Worm (Caenorhabditis elegans) whole organism, mixed stage, embryonic: ENCODE results near the gene C34C6.3.

Experiments used
- flh-1 ChIP-seq: fragments of 200-800 bp; sonication (Bioruptor generic); optimal IDR thresholded peaks from 2 replicates; lab custom pipeline; 2018; ENCODE audit warnings: mild to moderate bottlenecking, missing genetic modification characterization, moderate library complexity, missing compliant biosample characterization
- nhr-12 ChIP-seq: fragments of 150-350 bp; optimal IDR thresholded peaks from 2 replicates; lab custom pipeline; 2014; ENCODE audit warnings: missing biosample characterization, missing genetic modification characterization
- nhr-28 ChIP-seq: fragments of 150-350 bp; optimal IDR thresholded peaks from 2 replicates; lab custom pipeline; 2014; ENCODE audit warnings: missing biosample characterization, missing genetic modification characterization
- unc-39 ChIP-seq: fragments of 150-350 bp; optimal IDR thresholded peaks from 2 replicates; lab custom pipeline; 2014; ENCODE audit warnings: missing biosample characterization, missing genetic modification characterization

DNA sequence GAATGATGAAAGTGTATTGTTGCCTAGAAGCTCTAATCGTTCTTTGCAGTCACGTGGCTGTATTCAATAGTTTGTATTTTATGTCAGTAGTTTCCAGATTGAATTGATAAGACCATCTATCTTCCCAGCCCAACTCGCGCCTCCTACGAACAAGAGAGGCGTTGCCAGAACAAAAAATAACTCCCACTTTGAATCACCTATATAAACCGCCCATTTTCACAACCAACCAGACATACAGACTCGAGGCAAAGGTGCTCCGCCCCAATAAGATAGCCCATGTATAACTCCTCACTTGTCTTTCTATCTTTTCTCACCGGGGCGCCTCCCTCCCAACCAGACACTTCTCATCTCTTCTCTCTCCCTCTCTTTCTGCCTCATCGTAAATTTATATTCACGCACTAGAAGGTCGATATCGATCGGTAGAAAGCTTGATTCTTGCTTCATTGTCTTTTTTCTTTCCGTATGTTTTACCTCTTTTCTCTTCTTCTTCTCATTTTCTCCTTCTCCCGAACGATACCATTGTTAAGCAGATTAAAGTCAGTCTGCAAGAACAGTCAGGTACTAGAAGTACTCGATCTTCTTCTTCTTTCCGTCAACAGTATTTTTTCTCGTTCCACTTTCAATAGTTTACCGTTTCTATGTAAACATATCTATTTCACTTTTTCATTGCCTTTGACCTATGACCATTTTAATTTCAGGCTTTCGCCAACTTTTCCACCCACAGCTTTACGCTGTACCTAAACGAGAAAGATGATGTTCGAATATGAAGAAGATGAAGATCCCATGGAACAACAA lies 51.9 kb downstream of the C34C6.3 start, which contains the start of gene mak-1:
- TF ChIP-seq nhr-28 (tag; lab: Kevin White, UChicago) (no peak), unc-39 (tag; lab: Kevin White, UChicago) (no peak), nhr-12 (tag; lab: Kevin White, UChicago) (no peak), flh-1 (GFP tag; lab: Kevin White, UChicago) (no peak)
